Fruit fly (Drosophila melanogaster) whole organism, larva: ENCODE measurements around the gene CtsL4.

Experiments used
- noc ChIP-seq: fragments of 200-800 bp; sonication (Bioruptor generic); optimal IDR thresholded peaks from 3 replicates; lab custom pipeline; 2019; ENCODE audit warnings: missing biosample characterization, mild to moderate bottlenecking, missing genetic modification characterization, moderate library complexity

The CtsL4 gene

dm6 chr2L:10356508-10356907, at the start of gene CtsL4, which contains the start of gene ClpP:
Gene CtsL4, minus strand, starts transcription at chr2L:10356597.
Gene ClpP, plus strand, starts transcription at chr2L:10356795.
- TF ChIP-seq noc (tag; lab: Kevin White, UChicago), result no peak

- no peak for TF ChIP-seq noc (tag; lab: Kevin White, UChicago)
Measured at dm6 chr2L:10405008-10405654, 48.7 kb upstream of the CtsL4 start, which contains the start of the genes CG17768, LSm-4 and Ir31a. Gene CG17768, minus strand, starts transcription at chr2L:10405203. Gene LSm-4, minus strand, starts transcription at chr2L:10405203. Gene Ir31a, plus strand, starts transcription at chr2L:10405565.

- no peak for TF ChIP-seq noc (tag; lab: Kevin White, UChicago)
Measured at dm6 chr2L:10403803-10404315, 47.5 kb upstream of the CtsL4 start.

dm6 chr2L:10396877-10397587, 40.6 kb upstream of the CtsL4 start:
- no peak for TF ChIP-seq noc (tag; lab: Kevin White, UChicago)

dm6 chr2L:10396488-10396824, 40.1 kb upstream of the CtsL4 start, which contains the start of gene Cnot4:
Gene Cnot4, plus strand, starts transcription at chr2L:10396716.
- no peak for TF ChIP-seq noc (tag; lab: Kevin White, UChicago)

dm6 chr2L:10395642-10396487, 39.5 kb upstream of the CtsL4 start, which contains the start of gene Mdh1:
Gene Mdh1, minus strand, starts transcription at chr2L:10396332.
- no peak for TF ChIP-seq noc (tag; lab: Kevin White, UChicago)

- no peak for TF ChIP-seq noc (tag; lab: Kevin White, UChicago)
Measured at dm6 chr2L:10395035-10395434, 38.6 kb upstream of the CtsL4 start.

dm6 chr2L:10393467-10393866, 37.1 kb upstream of the CtsL4 start:
- TF ChIP-seq noc (tag; lab: Kevin White, UChicago), result no peak

- peak; percentile 31 for TF ChIP-seq noc (tag; lab: Kevin White, UChicago)
Measured at dm6 chr2L:10387869-10388726, 31.7 kb upstream of the CtsL4 start, which contains the start of gene da. Gene da, plus strand, starts transcription at chr2L:10388105.

dm6 chr2L:10386824-10387223, 30.4 kb upstream of the CtsL4 start:
- TF ChIP-seq noc (tag; lab: Kevin White, UChicago), result no peak

- TF ChIP-seq noc (tag; lab: Kevin White, UChicago), result peak; percentile 53
Measured at dm6 chr2L:10386208-10386805, 29.9 kb upstream of the CtsL4 start, which contains the start of the genes Cdk1 and mRpS7. Gene Cdk1, minus strand, starts transcription at chr2L:10386262. Gene mRpS7, plus strand, starts transcription at chr2L:10386662.

- peak; percentile 97 for TF ChIP-seq noc (tag; lab: Kevin White, UChicago)
Measured at dm6 chr2L:10381890-10382450, 25.6 kb upstream of the CtsL4 start, which contains the start of gene CG5096. Gene CG5096, plus strand, starts transcription at chr2L:10382263.

dm6 chr2L:10379865-10380264, 23.5 kb upstream of the CtsL4 start, which contains the start of gene gny:
Gene gny, plus strand, starts transcription at chr2L:10380103.
- no peak for TF ChIP-seq noc (tag; lab: Kevin White, UChicago)
